Worm (Caenorhabditis elegans) whole organism, L4/young adult: ENCODE measurements around the gene dhhc-5.

Source experiments
- W03F9.2 ChIP-seq: fragments of 150-350 bp; optimal IDR thresholded peaks from 2 replicates; lab custom pipeline; 2014; ENCODE audit warnings: missing biosample characterization, missing genetic modification characterization
- dao-5 ChIP-seq: sonication (generic microtip); optimal IDR thresholded peaks from 2 replicates; lab custom pipeline; 2016; ENCODE audit warnings: missing genotype, missing genetic modification characterization, moderate library complexity, missing compliant biosample characterization
- him-1 ChIP-seq: sonication (generic microtip); optimal IDR thresholded peaks from 2 replicates; lab custom pipeline; 2016; ENCODE audit warnings: missing genotype, missing genetic modification reagents, missing genetic modification characterization, missing compliant biosample characterization

DNA sequence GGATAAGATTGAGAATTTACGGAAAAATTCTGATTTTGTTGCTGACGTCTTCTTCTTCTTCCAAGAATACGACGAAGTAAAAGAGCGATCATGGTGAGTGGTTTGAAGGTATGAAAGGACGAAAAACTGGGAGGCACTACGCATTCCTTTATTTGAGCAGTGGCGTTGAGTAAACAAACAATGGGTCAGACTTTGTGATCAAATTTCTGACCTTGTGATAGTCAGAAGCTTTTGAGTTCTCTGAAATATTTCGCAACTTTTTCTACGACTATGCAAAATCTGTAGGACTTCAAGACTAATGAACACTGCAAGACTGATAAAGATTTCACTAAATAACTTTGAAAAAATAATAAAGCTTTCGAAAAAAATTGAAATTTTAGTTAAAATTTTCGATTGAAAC is 31.9 kb downstream of the dhhc-5 start, which contains the start of gene F28F5.4:
- TF ChIP-seq him-1 (tag; lab: Kevin White, UChicago) = no peak
- TF ChIP-seq dao-5 (tag; lab: Kevin White, UChicago) = no peak
- TF ChIP-seq W03F9.2 (tag; lab: Kevin White, UChicago) = no peak
